Fruit fly (Drosophila melanogaster): ENCODE measurements around the gene CG10097.
A peak's percentile ranks its signal among the peaks of the same experiment; 100 is the strongest.

Gene CG10097

dm6 chr3R:12350497-12350896, 45.3 kb downstream of the CG10097 start, which contains the start of gene CG10038 (continued):
- TF ChIP-seq CG17829 (tag; optimal IDR thresholded peaks at IDR 0.05) = peak; percentile 60
- no peak for TF ChIP-seq CG16779 (GFP tag; IDR thresholded peaks at IDR 0.05)
- no peak for TF ChIP-seq CG6683 (GFP tag; optimal IDR thresholded peaks at IDR 0.05)
- no peak; the same call in 1 of the 2 replicates for TF ChIP-seq sisA (GFP tag; IDR thresholded peaks at IDR 0.05)
- TF ChIP-seq CG43689 (GFP tag; IDR thresholded peaks at IDR 0.05) = no peak

- no peak for TF ChIP-seq Ptx1 (GFP tag; IDR thresholded peaks at IDR 0.05)
- peak; percentile 73 for TF ChIP-seq CG10321 (GFP tag; IDR thresholded peaks at IDR 0.05)
- TF ChIP-seq Adf1 (GFP tag; IDR thresholded peaks at IDR 0.05) = 0 out of 2 replicates have a peak, but pooled peaks have one; percentile 8
- TF ChIP-seq Deaf1 (tag; optimal IDR thresholded peaks at IDR 0.05) = peak; percentile 84
- peak; percentile 27 for TF ChIP-seq sens (GFP tag)
- 0 out of 2 replicates have a peak, but pooled peaks have one; percentile 9 for TF ChIP-seq CG32532 (GFP tag; IDR thresholded peaks at IDR 0.05)
- TF ChIP-seq CTCF (GFP tag; optimal IDR thresholded peaks at IDR 0.05) = no peak
- TF ChIP-seq vnd (GFP tag; IDR thresholded peaks at IDR 0.05; ENCODE audit: partially characterized antibody) = no peak
- TF ChIP-seq Trl (optimal IDR thresholded peaks at IDR 0.05) = no peak
- TF ChIP-seq Trl (GFP tag; optimal IDR thresholded peaks at IDR 0.05) = no peak
- peak; percentile 37 for TF ChIP-seq CG1832 (GFP tag; optimal IDR thresholded peaks at IDR 0.05)
- no peak for TF ChIP-seq Dad (GFP tag; optimal IDR thresholded peaks at IDR 0.05)
- no peak for TF ChIP-seq fru (optimal IDR thresholded peaks at IDR 0.05)
- no peak for TF ChIP-seq disco-r (GFP tag; optimal IDR thresholded peaks at IDR 0.05)
- no peak for TF ChIP-seq Vsx1 (GFP tag; optimal IDR thresholded peaks at IDR 0.05)
- no peak for TF ChIP-seq CG4854 (GFP tag; optimal IDR thresholded peaks at IDR 0.05)
- peak; percentile 78 for TF ChIP-seq Nf-YB (GFP tag; optimal IDR thresholded peaks at IDR 0.05)
- no peak for TF ChIP-seq Dip2 (GFP tag; IDR thresholded peaks at IDR 0.05)
- TF ChIP-seq cad (GFP tag; optimal IDR thresholded peaks at IDR 0.05) = no peak
- TF ChIP-seq chn (GFP tag; optimal IDR thresholded peaks at IDR 0.05) = no peak
- TF ChIP-seq CG12071 (GFP tag; optimal IDR thresholded peaks at IDR 0.05) = peak; percentile 20
- TF ChIP-seq Nf-YC (tag; optimal IDR thresholded peaks at IDR 0.05) = peak; percentile 91
- TF ChIP-seq ewg (GFP tag; optimal IDR thresholded peaks at IDR 0.05) = peak; percentile 74
- no peak for TF ChIP-seq CG5953 (GFP tag; IDR thresholded peaks at IDR 0.05)
- no peak for TF ChIP-seq phol (tag; optimal IDR thresholded peaks at IDR 0.05)
- TF ChIP-seq zf30C (GFP tag; optimal IDR thresholded peaks at IDR 0.05) = no peak
- no peak for TF ChIP-seq pho (GFP tag; optimal IDR thresholded peaks at IDR 0.05)
- TF ChIP-seq CG32767 (GFP tag; IDR thresholded peaks at IDR 0.05) = peak; percentile 29; the same call in 1 of the 2 replicates
- no peak for TF ChIP-seq CG42726 (GFP tag; IDR thresholded peaks at IDR 0.05; ENCODE audit: partially characterized antibody)
Measured at dm6 chr3R:12347659-12348058, 48.1 kb downstream of the CG10097 start.

dm6 chr3R:12345989-12346388, 49.8 kb downstream of the CG10097 start:
- no peak for TF ChIP-seq kah (GFP tag; optimal IDR thresholded peaks at IDR 0.05)
- TF ChIP-seq CG13624 (GFP tag; optimal IDR thresholded peaks at IDR 0.05) = no peak
- TF ChIP-seq jumu (GFP tag; optimal IDR thresholded peaks at IDR 0.05) = no peak
- TF ChIP-seq CG11560 (tag; IDR thresholded peaks at IDR 0.05) = no peak
- no peak for TF ChIP-seq her (GFP tag; optimal IDR thresholded peaks at IDR 0.05)
- TF ChIP-seq z (GFP tag; IDR thresholded peaks at IDR 0.05) = no peak
- TF ChIP-seq dimm (GFP tag; IDR thresholded peaks at IDR 0.05) = no peak
- no peak for TF ChIP-seq CG4854 (GFP tag; optimal IDR thresholded peaks at IDR 0.05)
- no peak for TF ChIP-seq CG11456 (GFP tag; IDR thresholded peaks at IDR 0.05)
- TF ChIP-seq CG8924 (tag; optimal IDR thresholded peaks at IDR 0.05) = peak; percentile 30
- TF ChIP-seq dmrt11E (tag; optimal IDR thresholded peaks at IDR 0.05) = peak; percentile 10
- no peak for TF ChIP-seq hth (optimal IDR thresholded peaks at IDR 0.05)
- no peak for TF ChIP-seq pan (optimal IDR thresholded peaks at IDR 0.05)
- TF ChIP-seq pan (GFP tag; optimal IDR thresholded peaks at IDR 0.05 in 1 of 2, IDR thresholded peaks at IDR 0.05 in 1 of 2) = no peak
- 0 out of 3 replicates have a peak, but pooled peaks have one; percentile 36 for TF ChIP-seq CG17361 (GFP tag; IDR thresholded peaks at IDR 0.05)
- TF ChIP-seq CG4617 (GFP tag; optimal IDR thresholded peaks at IDR 0.05; ENCODE audit: borderline replicate concordance) = no peak
- peak; percentile 2 for TF ChIP-seq CG4424 (GFP tag; optimal IDR thresholded peaks at IDR 0.05)
- TF ChIP-seq prd (optimal IDR thresholded peaks at IDR 0.05) = no peak
- peak; percentile 32; the same call in 1 of the 3 replicates for TF ChIP-seq prd (GFP tag; IDR thresholded peaks at IDR 0.05)
- TF ChIP-seq CG17612 (GFP tag; IDR thresholded peaks at IDR 0.05) = no peak
- TF ChIP-seq Blimp-1 (GFP tag; optimal IDR thresholded peaks at IDR 0.05) = peak; percentile 51
